Fruit fly (Drosophila melanogaster): ENCODE results near the gene CG31373.
A peak's percentile ranks its signal among the peaks of the same experiment; 100 is the strongest.

The CG31373 gene

DNA sequence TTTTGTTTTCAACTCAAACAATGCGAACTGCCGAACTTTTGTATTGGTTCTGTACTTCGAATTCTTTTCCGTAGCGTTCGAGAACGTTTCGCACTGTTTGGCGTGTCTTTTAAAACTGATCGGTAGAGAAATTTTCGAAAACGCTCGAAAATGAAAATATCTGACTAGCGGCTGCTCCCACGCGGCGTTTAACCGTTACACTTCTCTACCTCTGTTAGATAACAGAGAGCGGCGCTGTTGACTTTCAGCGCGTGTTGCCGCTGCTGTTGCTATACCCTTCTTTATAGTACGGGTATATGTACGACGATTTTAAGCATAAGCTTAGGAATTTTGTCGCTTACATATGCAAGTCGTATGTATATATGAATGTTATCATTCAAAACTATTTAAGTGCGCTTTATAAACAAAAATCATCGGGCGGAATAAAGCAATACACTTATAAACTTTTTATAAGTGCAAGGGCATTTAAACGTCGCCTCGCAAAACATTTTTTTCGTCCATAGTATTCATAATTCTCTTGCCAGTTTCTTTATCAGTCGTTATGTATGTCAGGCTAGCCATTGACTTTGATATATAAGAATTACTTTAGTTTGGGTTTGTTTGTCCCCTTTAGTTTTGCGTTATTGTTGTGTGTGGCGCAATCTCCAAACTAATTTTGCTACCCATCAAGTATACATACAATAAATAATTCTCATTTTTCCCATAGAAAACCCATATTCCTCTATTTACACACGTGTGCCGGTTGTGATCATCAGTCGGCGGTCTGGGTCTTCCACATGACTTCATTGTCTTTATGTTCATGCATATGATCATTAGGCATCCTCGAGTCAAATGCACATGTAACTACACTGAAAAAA lies 28.1 kb downstream of the CG31373 start, which contains the start of gene Phyhd1 (continued):
- peak; percentile 96 for TF ChIP-seq zfh1 (GFP tag; IDR thresholded peaks at IDR 0.05)
- TF ChIP-seq Doc2 (GFP tag; IDR thresholded peaks at IDR 0.05) = peak; percentile 53; the same call in 1 of the 2 replicates
- peak; percentile 82 for TF ChIP-seq CG11696 (GFP tag; IDR thresholded peaks at IDR 0.05)
- peak; percentile 98 for TF ChIP-seq CG2120 (GFP tag; optimal IDR thresholded peaks at IDR 0.05)
- 0 out of 2 replicates have a peak, but pooled peaks have one; percentile 6 for TF ChIP-seq Dref (GFP tag; IDR thresholded peaks at IDR 0.05)
- TF ChIP-seq inv (GFP tag; IDR thresholded peaks at IDR 0.05; ENCODE audit: partially characterized antibody) = no peak
- peak; percentile 76 for TF ChIP-seq Adf1 (GFP tag; IDR thresholded peaks at IDR 0.05)
- no peak for TF ChIP-seq Scr (GFP tag; IDR thresholded peaks at IDR 0.05; ENCODE audit: partially characterized antibody)
- peak; percentile 96 for TF ChIP-seq CG11504 (tag; optimal IDR thresholded peaks at IDR 0.05)
- TF ChIP-seq disco-r (GFP tag; optimal IDR thresholded peaks at IDR 0.05) = peak; percentile 93
- TF ChIP-seq gro (GFP tag; optimal IDR thresholded peaks at IDR 0.05) = peak; percentile 97
- TF ChIP-seq Hmx (GFP tag; optimal IDR thresholded peaks at IDR 0.05) = peak; percentile 80
- TF ChIP-seq CG16779 (GFP tag; IDR thresholded peaks at IDR 0.05) = peak; percentile 80
- TF ChIP-seq CG31441 (GFP tag; IDR thresholded peaks at IDR 0.05) = peak; percentile 86
- TF ChIP-seq CG3847 (GFP tag; IDR thresholded peaks at IDR 0.05) = peak; percentile 92
- TF ChIP-seq cad (GFP tag; optimal IDR thresholded peaks at IDR 0.05) = no peak
- TF ChIP-seq CG16863 (GFP tag; optimal IDR thresholded peaks at IDR 0.05) = peak; percentile 96
- TF ChIP-seq CG10462 (GFP tag; optimal IDR thresholded peaks at IDR 0.05) = peak; percentile 88
- TF ChIP-seq Ets65A (GFP tag) = peak; percentile 98
- TF ChIP-seq psq (GFP tag; optimal IDR thresholded peaks at IDR 0.05) = peak; percentile 72
- peak; percentile 80 for TF ChIP-seq exex (tag; optimal IDR thresholded peaks at IDR 0.05)
- no peak for TF ChIP-seq Opbp (GFP tag; IDR thresholded peaks at IDR 0.05; ENCODE audit: partially characterized antibody)
- TF ChIP-seq yki (optimal IDR thresholded peaks at IDR 0.05) = no peak
- TF ChIP-seq CG17802 (tag; optimal IDR thresholded peaks at IDR 0.05) = peak; percentile 85
- peak; percentile 96 for TF ChIP-seq Atf-2 (GFP tag; optimal IDR thresholded peaks at IDR 0.05)
- TF ChIP-seq pita (GFP tag; optimal IDR thresholded peaks at IDR 0.05) = no peak
- TF ChIP-seq Tbp (GFP tag; optimal IDR thresholded peaks at IDR 0.05) = no peak
- TF ChIP-seq CG2889 (GFP tag; IDR thresholded peaks at IDR 0.05) = peak; percentile 89
- TF ChIP-seq emc (GFP tag; optimal IDR thresholded peaks at IDR 0.05) = peak; percentile 89
- TF ChIP-seq repo (GFP tag; optimal IDR thresholded peaks at IDR 0.05) = peak; percentile 95
- TF ChIP-seq nau (GFP tag; optimal IDR thresholded peaks at IDR 0.05) = peak; percentile 94
- TF ChIP-seq da (GFP tag; optimal IDR thresholded peaks at IDR 0.05) = peak; percentile 76
- peak; percentile 95 for TF ChIP-seq phol (tag; optimal IDR thresholded peaks at IDR 0.05)
- no peak for TF ChIP-seq lov (optimal IDR thresholded peaks at IDR 0.05)
- peak; percentile 81; the same call in 2 of the 3 replicates for TF ChIP-seq lov (GFP tag; IDR thresholded peaks at IDR 0.05)
- TF ChIP-seq CG13894 (tag; optimal IDR thresholded peaks at IDR 0.05) = peak; percentile 89
- TF ChIP-seq Ssrp (tag; optimal IDR thresholded peaks at IDR 0.05) = peak; percentile 91
- peak; percentile 93 for TF ChIP-seq CG1792 (GFP tag; optimal IDR thresholded peaks at IDR 0.05)
- TF ChIP-seq dan (GFP tag; IDR thresholded peaks at IDR 0.05) = peak; percentile 61
- TF ChIP-seq slbo (GFP tag; IDR thresholded peaks at IDR 0.05) = peak; percentile 96
- peak; percentile 93 for TF ChIP-seq Blimp-1 (GFP tag; optimal IDR thresholded peaks at IDR 0.05)
- peak; percentile 96 for TF ChIP-seq Hsf (GFP tag; optimal IDR thresholded peaks at IDR 0.05)
- peak; percentile 88 for TF ChIP-seq CG5953 (GFP tag; IDR thresholded peaks at IDR 0.05)
- peak; percentile 96 for TF ChIP-seq so (GFP tag; IDR thresholded peaks at IDR 0.05)
- peak; percentile 98 for TF ChIP-seq chm (GFP tag; IDR thresholded peaks at IDR 0.05)
- TF ChIP-seq sd (tag; optimal IDR thresholded peaks at IDR 0.05) = peak; percentile 87
- TF ChIP-seq CG14050 (GFP tag; IDR thresholded peaks at IDR 0.05) = peak; percentile 92
- TF ChIP-seq sob (GFP tag; IDR thresholded peaks at IDR 0.05) = peak; percentile 94
- no peak for TF ChIP-seq CG42726 (GFP tag; IDR thresholded peaks at IDR 0.05; ENCODE audit: partially characterized antibody)
- TF ChIP-seq sr (GFP tag; IDR thresholded peaks at IDR 0.05) = peak; percentile 58; the same call in 2 of the 3 replicates
- TF ChIP-seq CG8765 (GFP tag; IDR thresholded peaks at IDR 0.05) = peak; percentile 79

Data from whole organism, embryonic.